Fruit fly (Drosophila melanogaster): ENCODE data around the gene CG5194.
A peak's percentile ranks its signal among the peaks of the same experiment; 100 is the strongest.

Gene CG5194

DNA sequence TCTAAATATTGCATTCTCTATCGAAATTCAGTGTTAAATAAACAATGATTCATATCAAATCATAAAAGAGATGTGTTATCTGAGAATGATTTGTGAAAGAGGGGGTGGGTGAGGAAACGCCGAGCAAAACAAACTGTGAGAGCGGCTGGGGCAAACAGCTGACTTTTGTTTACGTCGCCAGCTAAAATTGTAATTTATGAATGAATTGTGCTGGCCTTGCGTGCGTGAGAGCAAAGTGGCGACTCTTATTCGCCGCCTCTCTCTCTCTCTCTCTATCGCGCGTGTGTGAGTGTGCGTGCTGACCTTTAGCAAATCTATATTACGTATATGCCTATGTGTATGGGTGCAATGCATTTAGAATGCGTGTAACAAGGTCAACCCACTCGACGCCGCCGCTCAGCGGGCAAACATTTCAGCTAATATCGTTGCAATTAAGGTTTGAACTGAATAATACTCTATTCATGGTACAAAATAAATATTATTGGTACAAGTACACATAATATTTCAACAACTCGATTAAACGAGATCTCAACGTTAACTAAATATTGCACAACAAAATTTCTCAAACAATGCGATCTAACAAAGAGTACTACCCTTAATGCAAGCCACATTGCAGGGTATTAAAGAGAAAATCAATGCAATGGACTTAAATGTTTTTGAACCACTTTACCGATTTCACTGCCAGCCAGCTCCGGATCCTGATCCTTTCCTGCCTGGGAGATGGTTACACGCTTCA, 30.8 kb downstream of the CG5194 start (continued):
- TF ChIP-seq tap (tag; optimal IDR thresholded peaks at IDR 0.05): no peak
- no peak for TF ChIP-seq CG30020 (tag; optimal IDR thresholded peaks at IDR 0.05)
- peak; percentile 22 for TF ChIP-seq CG10543 (GFP tag; optimal IDR thresholded peaks at IDR 0.05)
- TF ChIP-seq prd (optimal IDR thresholded peaks at IDR 0.05): no peak
- peak; percentile 59; the same call in 2 of the 3 replicates for TF ChIP-seq prd (GFP tag; IDR thresholded peaks at IDR 0.05)
- TF ChIP-seq Myb (GFP tag; optimal IDR thresholded peaks at IDR 0.05): no peak
- TF ChIP-seq CG3065 (GFP tag; optimal IDR thresholded peaks at IDR 0.05): no peak
- no peak for TF ChIP-seq HmgD (GFP tag; optimal IDR thresholded peaks at IDR 0.05)
- TF ChIP-seq Optix (GFP tag; IDR thresholded peaks at IDR 0.05): no peak
- no peak for TF ChIP-seq ham (GFP tag; IDR thresholded peaks at IDR 0.05)
- TF ChIP-seq CG14965 (GFP tag; optimal IDR thresholded peaks at IDR 0.05; ENCODE audit: borderline replicate concordance): no peak
- peak; percentile 72 for TF ChIP-seq Elba2 (GFP tag; optimal IDR thresholded peaks at IDR 0.05)
- no peak for TF ChIP-seq Usf (GFP tag; optimal IDR thresholded peaks at IDR 0.05)
- no peak for TF ChIP-seq CG1233 (GFP tag; optimal IDR thresholded peaks at IDR 0.05)
- TF ChIP-seq Poxn (GFP tag; IDR thresholded peaks at IDR 0.05): no peak
- TF ChIP-seq CrebB (tag; optimal IDR thresholded peaks at IDR 0.05): peak; percentile 32
- no peak for TF ChIP-seq Bgb (GFP tag; IDR thresholded peaks at IDR 0.05; ENCODE audit: partially characterized antibody)
- TF ChIP-seq cad (GFP tag; optimal IDR thresholded peaks at IDR 0.05): no peak
- no peak for TF ChIP-seq disco-r (GFP tag; optimal IDR thresholded peaks at IDR 0.05)
- no peak; the same call in 2 of the 3 replicates for TF ChIP-seq tgo (GFP tag; IDR thresholded peaks at IDR 0.05)
- TF ChIP-seq Hmx (GFP tag; optimal IDR thresholded peaks at IDR 0.05): no peak
- no peak for TF ChIP-seq h (optimal IDR thresholded peaks at IDR 0.05)
- TF ChIP-seq tio (GFP tag; optimal IDR thresholded peaks at IDR 0.05): no peak
- TF ChIP-seq mirr (GFP tag; optimal IDR thresholded peaks at IDR 0.05): no peak
- TF ChIP-seq Ets97D (GFP tag; optimal IDR thresholded peaks at IDR 0.05): no peak
- TF ChIP-seq CG11085 (GFP tag; IDR thresholded peaks at IDR 0.05): no peak
- no peak for TF ChIP-seq al (GFP tag; IDR thresholded peaks at IDR 0.05)
- no peak for TF ChIP-seq Oaz (GFP tag; IDR thresholded peaks at IDR 0.05)
- TF ChIP-seq scrt (GFP tag; optimal IDR thresholded peaks at IDR 0.05): no peak
- TF ChIP-seq knrl (GFP tag; IDR thresholded peaks at IDR 0.05; ENCODE audit: partially characterized antibody): no peak
- TF ChIP-seq jing (GFP tag; optimal IDR thresholded peaks at IDR 0.05): no peak
- TF ChIP-seq danr (GFP tag; IDR thresholded peaks at IDR 0.05): no peak
- no peak for TF ChIP-seq HLH54F (GFP tag; optimal IDR thresholded peaks at IDR 0.05)
- no peak for TF ChIP-seq CG32772 (GFP tag; IDR thresholded peaks at IDR 0.05)
- TF ChIP-seq CG2202 (tag; optimal IDR thresholded peaks at IDR 0.05): no peak
- TF ChIP-seq ken (GFP tag; IDR thresholded peaks at IDR 0.05): no peak
- TF ChIP-seq Antp (GFP tag; optimal IDR thresholded peaks at IDR 0.05): no peak
- no peak for TF ChIP-seq hkb (optimal IDR thresholded peaks at IDR 0.05)
- TF ChIP-seq hkb (GFP tag; IDR thresholded peaks at IDR 0.05): 0 out of 2 replicates have a peak, but pooled peaks have one; percentile 8
- no peak for TF ChIP-seq CG12236 (GFP tag; optimal IDR thresholded peaks at IDR 0.05)
- no peak for TF ChIP-seq CG9609 (GFP tag; optimal IDR thresholded peaks at IDR 0.05)
- TF ChIP-seq CG11695 (GFP tag; IDR thresholded peaks at IDR 0.05): no peak
- no peak for TF ChIP-seq CG17328 (GFP tag; IDR thresholded peaks at IDR 0.05)
- no peak for TF ChIP-seq gfzf (GFP tag; optimal IDR thresholded peaks at IDR 0.05)
- no peak for TF ChIP-seq CG4360 (GFP tag; IDR thresholded peaks at IDR 0.05)
- no peak for TF ChIP-seq CG42726 (GFP tag; IDR thresholded peaks at IDR 0.05; ENCODE audit: partially characterized antibody)
- TF ChIP-seq Xrp1 (GFP tag; IDR thresholded peaks at IDR 0.05): 0 out of 2 replicates have a peak, but pooled peaks have one; percentile 21
- TF ChIP-seq Opbp (GFP tag; IDR thresholded peaks at IDR 0.05; ENCODE audit: partially characterized antibody): no peak
- TF ChIP-seq CG10366 (GFP tag; IDR thresholded peaks at IDR 0.05): peak; percentile 36; the same call in 1 of the 2 replicates
- no peak for TF ChIP-seq HLHmδ (GFP tag; optimal IDR thresholded peaks at IDR 0.05)
- TF ChIP-seq NK7.1 (GFP tag; optimal IDR thresholded peaks at IDR 0.05): no peak
- TF ChIP-seq PHDP (tag; optimal IDR thresholded peaks at IDR 0.05): no peak

All from whole organism, embryonic.